Worm (Caenorhabditis elegans) whole organism, L4/young adult: ENCODE data around the gene idpc-5.

Source experiments
- W03F9.2 ChIP-seq: fragments of 150-350 bp; optimal IDR thresholded peaks from 2 replicates; lab custom pipeline; 2014; ENCODE audit warnings: missing biosample characterization, missing genetic modification characterization
- dao-5 ChIP-seq: sonication (generic microtip); optimal IDR thresholded peaks from 2 replicates; lab custom pipeline; 2016; ENCODE audit warnings: missing genotype, missing genetic modification characterization, moderate library complexity, missing compliant biosample characterization
- him-1 ChIP-seq: sonication (generic microtip); optimal IDR thresholded peaks from 2 replicates; lab custom pipeline; 2016; ENCODE audit warnings: missing genotype, missing genetic modification reagents, missing genetic modification characterization, missing compliant biosample characterization

- TF ChIP-seq him-1 (no peak), dao-5 (tag; lab: Kevin White, UChicago) (no peak), W03F9.2 (no peak)
Measured at ce11 chrV:9663948-9664347, 41.2 kb upstream of the idpc-5 start.
